Fruit fly (Drosophila melanogaster) whole organism, embryonic: ENCODE measurements around the gene Rpn9.

Source experiments
- Atf-2 ChIP-seq: fragments of 200-800 bp; sonication (Bioruptor generic); optimal IDR thresholded peaks from 2 replicates; lab custom pipeline; 2016; ENCODE audit warnings: missing biosample characterization, missing genetic modification characterization
- Awh ChIP-seq: fragments of 200-800 bp; sonication (Bioruptor generic); IDR thresholded peaks from 2 replicates; pipeline ENCODE4, ENCODE4 v1.3.6; 2022; ENCODE audit warnings: missing biosample characterization, missing genetic modification characterization
- Bgb ChIP-seq: fragments of 200-800 bp; sonication (Bioruptor generic); IDR thresholded peaks from 2 replicates; pipeline ENCODE4 v1.3.6; 2022; ENCODE audit warnings: missing biosample characterization, missing genetic modification characterization; ENCODE audit not compliant: partially characterized antibody
- Blimp-1 ChIP-seq: fragments of 200-800 bp; sonication (Bioruptor generic); optimal IDR thresholded peaks from 3 replicates; lab custom pipeline; 2018; ENCODE audit warnings: missing biosample characterization, missing genetic modification characterization, mild to moderate bottlenecking, moderate library complexity, missing genetic modification reagents
- CG10366 ChIP-seq: fragments of 200-800 bp; sonication (Bioruptor generic); IDR thresholded peaks from 2 replicates; pipeline ENCODE4 v1.3.6; 2022; ENCODE audit warnings: missing biosample characterization, missing genetic modification characterization
- CG10462 ChIP-seq: fragments of 200-800 bp; sonication (Bioruptor generic); optimal IDR thresholded peaks from 2 replicates; lab custom pipeline; 2016; ENCODE audit warnings: missing biosample characterization, missing genetic modification characterization
- CG12155 ChIP-seq: fragments of 200-800 bp; sonication (Bioruptor generic); optimal IDR thresholded peaks from 3 replicates; lab custom pipeline; 2016; ENCODE audit warnings: missing biosample characterization, missing genetic modification characterization
- CG12391 ChIP-seq: fragments of 200-800 bp; sonication (Bioruptor generic); optimal IDR thresholded peaks from 3 replicates; lab custom pipeline; 2018; ENCODE audit warnings: missing biosample characterization, mild to moderate bottlenecking, missing genetic modification characterization, moderate library complexity
- CG14050 ChIP-seq: fragments of 200-800 bp; sonication (Bioruptor generic); IDR thresholded peaks from 3 replicates; pipeline ENCODE4 v1.3.6; 2022; ENCODE audit warnings: missing biosample characterization, missing genetic modification characterization
- CG14441 ChIP-seq: fragments of 200-800 bp; sonication (Bioruptor generic); IDR thresholded peaks from 2 replicates; pipeline ENCODE4 v1.3.6; 2022; ENCODE audit warnings: missing biosample characterization, missing genetic modification characterization
- CG15011 ChIP-seq: fragments of 200-800 bp; sonication (Bioruptor generic); optimal IDR thresholded peaks from 3 replicates; lab custom pipeline; 2018; ENCODE audit warnings: missing biosample characterization, mild to moderate bottlenecking, missing genetic modification characterization
- CG16779 ChIP-seq: fragments of 200-800 bp; sonication (Bioruptor generic); IDR thresholded peaks from 2 replicates; pipeline ENCODE4 v1.3.6; 2022; ENCODE audit warnings: missing biosample characterization, missing genetic modification characterization
- CG1792 ChIP-seq: fragments of 200-800 bp; sonication (Bioruptor generic); optimal IDR thresholded peaks from 2 replicates; lab custom pipeline; 2016; ENCODE audit warnings: missing biosample characterization, missing genetic modification characterization
- CG2120 ChIP-seq: fragments of 200-800 bp; sonication (Bioruptor generic); optimal IDR thresholded peaks from 3 replicates; lab custom pipeline; 2016; ENCODE audit warnings: missing biosample characterization, missing genetic modification characterization
- CG2712 ChIP-seq: fragments of 200-800 bp; optimal IDR thresholded peaks from 3 replicates; lab custom pipeline; 2019; ENCODE audit warnings: missing biosample characterization, mild to moderate bottlenecking, missing genetic modification characterization, moderate library complexity
- CG34224 ChIP-seq: fragments of 200-800 bp; sonication (Bioruptor generic); IDR thresholded peaks from 3 replicates; pipeline ENCODE4 v1.3.6; 2022; ENCODE audit warnings: missing biosample characterization, missing genetic modification characterization; ENCODE audit not compliant: partially characterized antibody
- CG5245 ChIP-seq: fragments of 200-800 bp; sonication (Bioruptor generic); optimal IDR thresholded peaks from 3 replicates; lab custom pipeline; 2016; ENCODE audit warnings: missing biosample characterization, missing genetic modification characterization
- CG6175 ChIP-seq: fragments of 200-800 bp; sonication (Bioruptor generic); IDR thresholded peaks from 3 replicates; pipeline ENCODE4 v1.3.6; 2022; ENCODE audit warnings: missing biosample characterization, missing genetic modification characterization
- CG6813 ChIP-seq: fragments of 200-800 bp; sonication (Bioruptor generic); optimal IDR thresholded peaks from 2 replicates; lab custom pipeline; 2017; ENCODE audit warnings: missing biosample characterization, missing genetic modification characterization, mild to moderate bottlenecking, moderate library complexity, missing genetic modification reagents
- CG7928 ChIP-seq: fragments of 200-800 bp; sonication (Bioruptor generic); optimal IDR thresholded peaks from 2 replicates; lab custom pipeline; 2017; ENCODE audit warnings: missing biosample characterization, mild to moderate bottlenecking, missing genetic modification characterization
- CG8388 ChIP-seq: fragments of 200-800 bp; sonication (Bioruptor generic); optimal IDR thresholded peaks from 2 replicates; lab custom pipeline; 2019; ENCODE audit warnings: missing biosample characterization, mild to moderate bottlenecking, missing genetic modification characterization, moderate library complexity
- CG8765 ChIP-seq: fragments of 200-800 bp; sonication (Bioruptor generic); IDR thresholded peaks from 2 replicates; pipeline ENCODE4 v1.3.6; 2022; ENCODE audit warnings: missing biosample characterization, missing genetic modification characterization
- Camta ChIP-seq: fragments of 200-800 bp; sonication (Bioruptor generic); optimal IDR thresholded peaks from 2 replicates; lab custom pipeline; 2016; ENCODE audit warnings: missing biosample characterization, missing genetic modification characterization
- Hr3 ChIP-seq: fragments of 200-800 bp; sonication (Bioruptor generic); optimal IDR thresholded peaks from 3 replicates; lab custom pipeline; 2016; ENCODE audit warnings: missing biosample characterization, missing genetic modification characterization
- Lhr ChIP-seq: fragments of 200-800 bp; sonication (Bioruptor generic); optimal IDR thresholded peaks from 3 replicates; lab custom pipeline; 2017; ENCODE audit warnings: mild to moderate bottlenecking, missing biosample characterization, missing genetic modification reagents, missing genetic modification characterization
- Mrtf ChIP-seq: fragments of 200-800 bp; sonication (Bioruptor generic); IDR thresholded peaks from 3 replicates; pipeline ENCODE4 v1.3.6; 2022; ENCODE audit warnings: missing biosample characterization, missing genetic modification characterization
- Nf-YB ChIP-seq: fragments of 200-800 bp; sonication (Bioruptor generic); optimal IDR thresholded peaks from 3 replicates; lab custom pipeline; 2019; ENCODE audit warnings: missing biosample characterization, mild to moderate bottlenecking, missing genetic modification characterization, moderate library complexity
- Rx ChIP-seq: fragments of 200-800 bp; sonication (Bioruptor generic); IDR thresholded peaks from 2 replicates; pipeline ENCODE4 v1.3.6; 2022; ENCODE audit warnings: missing biosample characterization, missing genetic modification characterization
- abd-A ChIP-seq: fragments of 200-800 bp; sonication (Bioruptor generic); optimal IDR thresholded peaks from 3 replicates; lab custom pipeline; 2019; ENCODE audit warnings: missing biosample characterization, mild to moderate bottlenecking, missing genetic modification characterization, moderate library complexity
- ato ChIP-seq: fragments of 200-800 bp; sonication (Bioruptor generic); IDR thresholded peaks from 2 replicates; pipeline ENCODE4 v1.3.6; 2022; ENCODE audit warnings: missing biosample characterization, missing genetic modification characterization; ENCODE audit not compliant: partially characterized antibody
- bigmax ChIP-seq: fragments of 200-800 bp; sonication (Bioruptor generic); optimal IDR thresholded peaks from 2 replicates; lab custom pipeline; 2018; ENCODE audit warnings: missing biosample characterization, mild to moderate bottlenecking, missing genetic modification characterization
- cato ChIP-seq: fragments of 200-800 bp; sonication (Bioruptor generic); optimal IDR thresholded peaks from 2 replicates; lab custom pipeline; 2016; ENCODE audit warnings: missing biosample characterization, missing genetic modification characterization, borderline replicate concordance
- caup ChIP-seq: fragments of 200-800 bp; sonication (Bioruptor generic); optimal IDR thresholded peaks from 3 replicates; lab custom pipeline; 2017; ENCODE audit warnings: missing biosample characterization, mild to moderate bottlenecking, missing genetic modification characterization, moderate library complexity; ENCODE audit not compliant: severe bottlenecking
- crp ChIP-seq, 2 experiments: fragments of 200-800 bp; sonication (Bioruptor generic); optimal IDR thresholded peaks; 2 replicates in 1 of 2; 3 replicates in 1 of 2; lab custom pipeline; 2017; ENCODE audit warnings: missing biosample characterization in 2 of 2, missing genetic modification characterization in 2 of 2, mild to moderate bottlenecking in 1 of 2, moderate library complexity in 1 of 2
- eve ChIP-seq, 2 experiments: fragments of >200 bp; optimal IDR thresholded peaks; 2 replicates each; lab custom pipeline; 2017; ENCODE audit warnings: missing biosample characterization in 2 of 2, missing genetic modification characterization in 2 of 2
- ftz-f1 ChIP-seq: fragments of 200-800 bp; sonication (Bioruptor generic); optimal IDR thresholded peaks from 2 replicates; lab custom pipeline; 2016; ENCODE audit warnings: missing biosample characterization, missing genetic modification characterization
- her ChIP-seq: fragments of 200-800 bp; sonication (Bioruptor generic); optimal IDR thresholded peaks from 2 replicates; lab custom pipeline; 2016; ENCODE audit warnings: missing biosample characterization, missing genetic modification characterization
- jigr1 ChIP-seq: fragments of 200-800 bp; sonication (Bioruptor generic); IDR thresholded peaks from 3 replicates; pipeline ENCODE4 v1.3.6; 2022; ENCODE audit warnings: missing biosample characterization, missing genetic modification characterization
- ken ChIP-seq: fragments of 200-800 bp; sonication (Bioruptor generic); IDR thresholded peaks from 3 replicates; pipeline ENCODE4 v1.3.6; 2022; ENCODE audit warnings: missing biosample characterization, missing genetic modification characterization
- mld ChIP-seq: fragments of 200-800 bp; sonication (Bioruptor generic); IDR thresholded peaks from 3 replicates; pipeline ENCODE4 v1.3.6; 2022; ENCODE audit warnings: missing biosample characterization, missing genetic modification characterization; ENCODE audit not compliant: partially characterized antibody
- nau ChIP-seq: fragments of 200-800 bp; sonication (Bioruptor generic); optimal IDR thresholded peaks from 3 replicates; lab custom pipeline; 2017; ENCODE audit warnings: missing biosample characterization, mild to moderate bottlenecking, missing genetic modification characterization, missing genetic modification reagents
- nmo ChIP-seq: fragments of 200-800 bp; sonication (Bioruptor generic); optimal IDR thresholded peaks from 2 replicates; lab custom pipeline; 2018; ENCODE audit warnings: missing biosample characterization, mild to moderate bottlenecking, missing genetic modification characterization, moderate library complexity
- oc ChIP-seq: fragments of 200-800 bp; sonication (Bioruptor generic); optimal IDR thresholded peaks from 2 replicates; lab custom pipeline; 2018; ENCODE audit warnings: missing biosample characterization, mild to moderate bottlenecking, missing genetic modification characterization, moderate library complexity
- pfk ChIP-seq: fragments of 200-800 bp; sonication (Bioruptor generic); optimal IDR thresholded peaks from 2 replicates; lab custom pipeline; 2018; ENCODE audit warnings: missing biosample characterization, mild to moderate bottlenecking, missing genetic modification characterization, moderate library complexity
- ranshi ChIP-seq: fragments of 200-800 bp; sonication (Bioruptor generic); IDR thresholded peaks from 2 replicates; pipeline ENCODE4 v1.3.6; 2022; ENCODE audit warnings: missing biosample characterization, missing genetic modification characterization
- salm ChIP-seq: fragments of 200-800 bp; sonication (Bioruptor generic); optimal IDR thresholded peaks from 2 replicates; lab custom pipeline; 2018; ENCODE audit warnings: missing biosample characterization, mild to moderate bottlenecking, missing genetic modification characterization
- slou ChIP-seq: fragments of 200-800 bp; sonication (Bioruptor generic); optimal IDR thresholded peaks from 3 replicates; lab custom pipeline; 2016; ENCODE audit warnings: missing biosample characterization, missing genetic modification characterization
- tio ChIP-seq: fragments of 200-800 bp; sonication (Bioruptor generic); optimal IDR thresholded peaks from 2 replicates; lab custom pipeline; 2017; ENCODE audit warnings: missing biosample characterization, missing genetic modification characterization, inconsistent platforms
- zfh2 ChIP-seq: fragments of 200-800 bp; sonication (Bioruptor generic); optimal IDR thresholded peaks from 2 replicates; lab custom pipeline; 2016; ENCODE audit warnings: missing biosample characterization, missing genetic modification characterization

The Rpn9 gene

DNA sequence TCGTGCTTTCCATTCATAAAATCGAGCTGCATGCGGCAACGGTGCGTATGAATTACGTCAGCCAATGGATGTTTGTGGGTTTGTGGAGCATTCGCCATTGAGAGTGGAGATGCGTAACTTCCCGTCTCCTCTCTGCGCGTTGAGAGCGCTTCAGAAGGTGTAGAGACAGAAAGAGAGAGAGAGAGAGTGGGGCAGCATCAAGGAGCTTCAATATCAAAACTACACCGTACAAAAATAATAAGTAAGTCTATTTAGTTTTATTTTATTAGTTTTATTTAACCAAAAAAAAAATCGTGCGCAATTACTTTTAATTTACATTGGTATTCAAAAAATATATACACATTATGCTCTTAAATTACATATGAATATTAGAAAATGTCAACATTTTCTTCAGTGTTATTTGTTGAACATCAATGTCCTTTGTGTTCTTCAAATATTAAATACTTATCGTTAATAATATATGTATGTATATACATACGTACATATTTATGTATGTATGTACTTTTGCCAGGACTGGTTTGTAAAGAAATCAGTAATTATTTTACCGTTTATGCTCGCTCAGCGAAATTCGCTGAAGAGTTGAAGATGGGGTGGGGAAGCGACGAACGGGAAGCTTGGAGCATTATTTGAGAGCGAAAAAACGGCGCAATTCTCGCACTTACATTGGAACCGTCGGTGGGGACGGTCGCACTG lies 10.4 kb downstream of the Rpn9 start, which contains the start of gene CG10365 (continued):
- TF ChIP-seq ken (GFP tag; lab: Robert Waterston, UW) (no peak), Rx (GFP tag; lab: Robert Waterston, UW) (no peak), her (GFP tag; lab: Kevin White, UChicago) (no peak), CG12155 (GFP tag; lab: Kevin White, UChicago) (peak; percentile 76), nmo (peak; percentile 90), Mrtf (peak; percentile 20; the same call in 1 of the 3 replicates), CG6813 (GFP tag; lab: Kevin White, UChicago) (peak; percentile 82), eve (GFP tag; optimal IDR thresholded peaks at IDR 0.05; lab: Kevin White, UChicago) (peak in 1 of 2 experiments; percentile 78), Blimp-1 (GFP tag; lab: Kevin White, UChicago) (peak; percentile 85), Atf-2 (GFP tag; lab: Kevin White, UChicago) (no peak), CG5245 (GFP tag; lab: Kevin White, UChicago) (peak; percentile 65), CG12391 (tag; lab: Kevin White, UChicago) (peak; percentile 94), Nf-YB (GFP tag; lab: Kevin White, UChicago) (peak; percentile 77), Bgb (GFP tag; lab: Robert Waterston, UW) (no peak), zfh2 (GFP tag; lab: Kevin White, UChicago) (no peak), abd-A (peak; percentile 68), tio (GFP tag; lab: Kevin White, UChicago) (peak; percentile 59), caup (GFP tag; lab: Kevin White, UChicago) (peak; percentile 73), ranshi (GFP tag; lab: Robert Waterston, UW) (peak; percentile 88), ato (no peak), CG2120 (GFP tag; lab: Kevin White, UChicago) (peak; percentile 81), CG14050 (GFP tag; lab: Robert Waterston, UW) (peak; percentile 70; the same call in 2 of the 3 replicates), CG7928 (GFP tag; lab: Kevin White, UChicago) (no peak), Lhr (GFP tag; lab: Kevin White, UChicago) (no peak), CG8765 (GFP tag; lab: Robert Waterston, UW) (no peak), CG6175 (GFP tag; lab: Robert Waterston, UW) (0 out of 3 replicates have a peak, but pooled peaks have one; percentile 46), mld (GFP tag; lab: Robert Waterston, UW) (no peak), salm (tag; lab: Kevin White, UChicago) (peak; percentile 83), CG14441 (GFP tag; lab: Robert Waterston, UW) (peak; percentile 83), nau (GFP tag; lab: Kevin White, UChicago) (peak; percentile 83), CG15011 (GFP tag; lab: Kevin White, UChicago) (peak; percentile 87), oc (tag; lab: Kevin White, UChicago) (peak; percentile 79), Awh (GFP tag; lab: Robert Waterston, UW) (peak; percentile 61; the same call in 1 of the 2 replicates), pfk (GFP tag; lab: Kevin White, UChicago) (no peak), CG10366 (GFP tag; lab: Robert Waterston, UW) (peak; percentile 83), CG1792 (GFP tag; lab: Kevin White, UChicago) (no peak), CG8388 (GFP tag; lab: Kevin White, UChicago) (peak; percentile 90), CG34224 (no peak), jigr1 (no peak), crp (GFP tag; optimal IDR thresholded peaks at IDR 0.05; lab: Kevin White, UChicago) (peak in 1 of 2 experiments; percentile 46), Camta (GFP tag; lab: Kevin White, UChicago) (peak; percentile 17), Hr3 (GFP tag; lab: Kevin White, UChicago) (peak; percentile 84), CG16779 (GFP tag; lab: Robert Waterston, UW) (no peak), bigmax (no peak), slou (peak; percentile 57), CG10462 (GFP tag; lab: Kevin White, UChicago) (peak; percentile 55), cato (GFP tag; lab: Kevin White, UChicago) (peak; percentile 23), CG2712 (tag; lab: Kevin White, UChicago) (peak; percentile 84), ftz-f1 (GFP tag; lab: Kevin White, UChicago) (no peak)
